Fruit fly (Drosophila melanogaster): ENCODE data around the gene CG3119.

Gene CG3119

dm6 chr2L:2883703-2884294 is 46.2 kb upstream of the CG3119 start:
- TF ChIP-seq CG34406 (GFP tag; optimal IDR thresholded peaks at IDR 0.05) = no peak
- TF ChIP-seq svp (GFP tag) = peak; percentile 64

DNA sequence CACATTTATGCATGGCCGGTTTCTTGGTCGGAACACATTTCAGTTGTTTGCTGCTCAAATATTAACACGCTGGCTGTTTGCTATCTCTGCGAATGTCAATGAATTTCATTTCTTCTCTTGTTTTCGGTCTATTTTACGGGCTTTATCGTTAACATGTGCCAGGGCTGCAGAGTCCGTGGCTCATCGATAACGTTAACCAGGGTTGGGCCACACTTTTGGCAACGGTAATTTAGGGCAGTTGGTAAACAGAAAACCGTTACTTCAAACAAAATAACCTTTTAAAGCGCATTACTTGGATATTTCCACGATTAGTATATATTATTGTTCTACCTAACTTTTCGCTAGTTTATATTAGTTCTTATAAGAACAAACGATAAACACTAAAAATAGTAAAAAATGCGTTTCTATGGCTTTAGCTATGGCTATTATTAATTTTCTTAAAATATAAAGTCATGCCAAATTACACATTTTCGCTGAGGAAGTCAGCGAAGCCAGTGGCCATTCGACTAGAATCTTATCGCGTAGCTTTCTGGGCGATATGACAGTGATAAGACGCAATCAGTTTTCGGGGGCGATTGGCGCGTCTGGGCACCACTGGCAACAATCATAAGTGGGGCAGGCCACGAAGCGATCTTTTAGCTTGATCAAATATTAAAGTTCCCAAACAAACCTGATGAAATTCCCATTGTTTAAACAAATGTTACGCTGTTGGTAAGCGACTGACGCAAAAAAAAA is 45.5 kb upstream of the CG3119 start:
- TF ChIP-seq lz (GFP tag; optimal IDR thresholded peaks at IDR 0.05) (peak; percentile 66), CG9139 (GFP tag; optimal IDR thresholded peaks at IDR 0.05) (no peak), Ets96B (tag; optimal IDR thresholded peaks at IDR 0.05) (no peak), esn (GFP tag; optimal IDR thresholded peaks at IDR 0.05) (peak; percentile 50), eg (GFP tag; IDR thresholded peaks at IDR 0.05) (peak; percentile 30; the same call in 1 of the 3 replicates), CG1621 (tag; optimal IDR thresholded peaks at IDR 0.05) (no peak), CG10631 (GFP tag; optimal IDR thresholded peaks at IDR 0.05) (no peak), CG8319 (GFP tag; optimal IDR thresholded peaks at IDR 0.05) (no peak), salr (GFP tag; optimal IDR thresholded peaks at IDR 0.05) (no peak), CG6854 (GFP tag; optimal IDR thresholded peaks at IDR 0.05) (no peak), CG6792 (GFP tag; optimal IDR thresholded peaks at IDR 0.05) (peak; percentile 10), spab (GFP tag; optimal IDR thresholded peaks at IDR 0.05) (no peak), Smox (GFP tag; optimal IDR thresholded peaks at IDR 0.05) (peak; percentile 41), Ets21C (GFP tag; optimal IDR thresholded peaks at IDR 0.05) (peak; percentile 7), CG15336 (GFP tag; IDR thresholded peaks at IDR 0.05) (no peak), pdm3 (GFP tag; optimal IDR thresholded peaks at IDR 0.05) (peak; percentile 22), dac (GFP tag; optimal IDR thresholded peaks at IDR 0.05) (no peak), Blimp-1 (GFP tag; optimal IDR thresholded peaks at IDR 0.05) (no peak), OdsH (GFP tag; optimal IDR thresholded peaks at IDR 0.05) (no peak), CG8119 (GFP tag; IDR thresholded peaks at IDR 0.05) (no peak), Eip78C (GFP tag) (no peak), CG6276 (GFP tag; optimal IDR thresholded peaks at IDR 0.05) (no peak), Gug (GFP tag; IDR thresholded peaks at IDR 0.05) (no peak), CG6163 (GFP tag; IDR thresholded peaks at IDR 0.05) (peak; percentile 51; the same call in 2 of the 3 replicates), fd85E (GFP tag; optimal IDR thresholded peaks at IDR 0.05) (no peak), fkh (GFP tag; optimal IDR thresholded peaks at IDR 0.05) (peak; percentile 76), achi (GFP tag; optimal IDR thresholded peaks at IDR 0.05) (no peak), Eip75B (GFP tag; optimal IDR thresholded peaks at IDR 0.05) (peak; percentile 24), Hr4 (GFP tag; optimal IDR thresholded peaks at IDR 0.05) (no peak), vri (GFP tag; optimal IDR thresholded peaks at IDR 0.05) (peak; percentile 20), CG34406 (GFP tag; optimal IDR thresholded peaks at IDR 0.05) (peak; percentile 27), CG8632 (GFP tag; optimal IDR thresholded peaks at IDR 0.05) (no peak), dsx (GFP tag; optimal IDR thresholded peaks at IDR 0.05; ENCODE audit: poor library complexity, severe bottlenecking) (no peak), CG3919 (GFP tag; optimal IDR thresholded peaks at IDR 0.05) (peak; percentile 7), fd59A (GFP tag; optimal IDR thresholded peaks at IDR 0.05) (no peak), Sox14 (GFP tag; optimal IDR thresholded peaks at IDR 0.05) (peak; percentile 5), CG6808 (GFP tag; optimal IDR thresholded peaks at IDR 0.05) (no peak), Met (GFP tag; optimal IDR thresholded peaks at IDR 0.05) (peak; percentile 55), Hr38 (GFP tag; optimal IDR thresholded peaks at IDR 0.05) (no peak), CG4318 (GFP tag; optimal IDR thresholded peaks at IDR 0.05) (no peak), CG32006 (GFP tag; optimal IDR thresholded peaks at IDR 0.05) (no peak), net (GFP tag; optimal IDR thresholded peaks at IDR 0.05) (no peak), CG11762 (GFP tag; optimal IDR thresholded peaks at IDR 0.05; ENCODE audit: insufficient read depth) (no peak), acj6 (GFP tag; optimal IDR thresholded peaks at IDR 0.05) (peak; percentile 3), CG16779 (tag; optimal IDR thresholded peaks at IDR 0.05) (no peak), Eip93F (GFP tag; optimal IDR thresholded peaks at IDR 0.05) (peak; percentile 14), CG11902 (GFP tag; optimal IDR thresholded peaks at IDR 0.05) (no peak)

All from whole organism, prepupa.